Worm (Caenorhabditis elegans): ENCODE measurements around the gene aexr-3.

ce11 chrX:8945011-8945410, 16.0 kb downstream of the aexr-3 start:
- no peak for TF ChIP-seq nhr-237 (tag; optimal IDR thresholded peaks at IDR 0.05)
- TF ChIP-seq pqm-1 (tag; optimal IDR thresholded peaks at IDR 0.05) = no peak
- TF ChIP-seq lin-39 (tag; optimal IDR thresholded peaks at IDR 0.05) = no peak
- no peak for TF ChIP-seq ama-1 (optimal IDR thresholded peaks at IDR 0.05)
- no peak for TF ChIP-seq snpc-4 (tag; optimal IDR thresholded peaks at IDR 0.05)
- no peak for TF ChIP-seq fkh-2 (tag; optimal IDR thresholded peaks at IDR 0.05)
- TF ChIP-seq nhr-76 (tag; optimal IDR thresholded peaks at IDR 0.05) = no peak
- TF ChIP-seq R02D3.7 (tag; optimal IDR thresholded peaks at IDR 0.05) = no peak
- TF ChIP-seq egl-27 (tag; optimal IDR thresholded peaks at IDR 0.05) = no peak
- no peak for TF ChIP-seq mdl-1 (tag; optimal IDR thresholded peaks at IDR 0.05)
- no peak for TF ChIP-seq daf-12 (tag; optimal IDR thresholded peaks at IDR 0.05)

Data from whole organism, L3 larva.